Worm (Caenorhabditis elegans): ENCODE measurements around the gene F35H12.1.

DNA sequence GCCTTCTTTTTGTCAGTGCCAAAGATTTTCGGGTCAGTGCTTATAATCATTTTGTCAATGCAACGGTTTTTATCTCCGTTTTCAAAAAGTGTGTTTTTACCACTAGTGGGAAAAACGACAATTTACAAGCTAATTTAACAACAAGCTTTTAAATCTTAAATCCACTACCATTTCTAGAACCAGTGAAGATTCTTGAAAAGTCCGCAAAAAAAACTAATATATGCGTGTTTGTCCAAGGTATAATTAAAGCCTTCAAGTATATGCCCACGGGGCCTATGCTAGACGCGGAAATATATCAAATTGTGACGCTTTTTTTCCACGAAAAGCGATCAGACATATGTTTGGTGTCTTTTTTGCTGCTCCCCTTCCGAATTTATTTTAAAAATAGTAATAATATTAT is 21.0 kb upstream of the F35H12.1 start:
- no peak for TF ChIP-seq hmbx-1 (tag; optimal IDR thresholded peaks at IDR 0.05)
- no peak for TF ChIP-seq ama-1 (optimal IDR thresholded peaks at IDR 0.05)
- TF ChIP-seq tbx-37 (GFP tag; conservative IDR thresholded peaks at IDR 0.05): no peak
